Worm (Caenorhabditis elegans): ENCODE data around the gene ife-1.
"Not testable (repeated sequence)": the region's sequence is repeated elsewhere in the genome, so short reads cannot be mapped to it uniquely, and the experiment has no call there.

The ife-1 gene

ce11 chrIII:13296289-13296874, 46.8 kb upstream of the ife-1 start, which contains the start of gene npp-18 (continued):
- TF ChIP-seq let-607 (tag; optimal IDR thresholded peaks at IDR 0.05) (peak in 1 of 2 experiments; percentile 10), ekl-4 (GFP tag; IDR thresholded peaks at IDR 0.05) (peak; percentile 70), snpc-3.4 (tag; optimal IDR thresholded peaks at IDR 0.05) (peak; percentile 1), Y53G8AR.9 (GFP tag; conservative IDR thresholded peaks at IDR 0.05) (peak; percentile 88), ztf-25 (GFP tag; IDR thresholded peaks at IDR 0.05) (peak; percentile 75; the same call in 1 of the 2 replicates), rcor-1 (GFP tag; IDR thresholded peaks at IDR 0.05) (peak; percentile 48), mcd-1 (GFP tag; IDR thresholded peaks at IDR 0.05) (peak; percentile 84), madf-6 (GFP tag; IDR thresholded peaks at IDR 0.05) (peak; percentile 66), snpc-4 (tag; optimal IDR thresholded peaks at IDR 0.05) (peak in 1 of 4 experiments; percentile 8)
- TF ChIP-seq snpc-4 (GFP tag; optimal IDR thresholded peaks at IDR 0.05): not testable (repeated sequence)

DNA sequence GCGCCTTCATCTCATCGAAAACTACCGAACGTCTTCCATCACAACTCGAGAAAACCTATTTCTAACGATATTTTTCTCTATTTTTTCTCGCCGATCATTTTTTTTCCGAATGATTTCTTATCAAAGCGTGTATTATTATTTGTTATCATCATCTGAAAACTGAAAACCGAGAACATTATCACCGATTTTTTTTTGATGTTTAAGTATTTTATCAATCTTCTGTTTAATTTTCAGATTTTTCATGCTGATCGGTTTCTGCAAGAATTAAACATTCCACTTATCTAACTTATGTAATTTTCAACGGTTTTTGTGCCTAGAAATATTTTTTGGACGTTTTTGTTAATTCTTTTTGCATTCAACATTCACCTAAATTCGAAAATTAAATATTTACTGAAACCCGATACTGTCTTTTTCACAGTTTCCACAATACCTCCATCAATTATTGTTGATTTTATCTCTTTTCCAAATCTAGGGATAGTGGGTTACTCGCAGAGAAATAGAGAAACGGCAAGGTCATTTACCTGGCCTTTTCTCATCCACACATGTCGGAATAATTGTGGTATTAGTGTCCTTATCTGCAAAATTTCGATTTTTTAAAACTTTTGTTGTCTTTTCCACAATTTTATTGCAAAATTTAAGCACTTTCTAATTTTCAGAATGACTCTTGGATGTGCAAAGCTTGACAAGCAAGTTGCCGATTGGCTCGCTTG, 44.3 kb upstream of the ife-1 start, which contains the start of gene pgm-2:
TSS of gene pgm-2 (plus strand) at position 657 of the 710 bp plus-strand sequence.
- TF ChIP-seq F55B11.4 (tag; optimal IDR thresholded peaks at IDR 0.05; ENCODE audit: borderline replicate concordance, insufficient read depth) (no peak), F49E8.2 (tag; optimal IDR thresholded peaks at IDR 0.05; ENCODE audit: insufficient read depth) (no peak), akir-1 (GFP tag; optimal IDR thresholded peaks at IDR 0.05) (no peak), F57A8.1 (GFP tag; optimal IDR thresholded peaks at IDR 0.05) (no peak), sdz-38 (tag; optimal IDR thresholded peaks at IDR 0.05) (no peak), K11D2.4 (GFP tag; IDR thresholded peaks at IDR 0.05) (no peak), C17E4.6 (GFP tag; IDR thresholded peaks at IDR 0.05) (no peak), B0035.1 (tag; optimal IDR thresholded peaks at IDR 0.05) (no peak), F37B4.10 (GFP tag; IDR thresholded peaks at IDR 0.05) (no peak), nhr-179 (tag; optimal IDR thresholded peaks at IDR 0.05) (no peak), F39B2.1 (GFP tag; IDR thresholded peaks at IDR 0.05) (no peak), aptf-2 (GFP tag; conservative IDR thresholded peaks at IDR 0.05) (no peak), ama-1 (optimal IDR thresholded peaks at IDR 0.05) (no peak), ama-1 (GFP tag; optimal IDR thresholded peaks at IDR 0.05) (no peak), pha-4 (tag; optimal IDR thresholded peaks at IDR 0.05) (no peak), ceh-79 (tag; optimal IDR thresholded peaks at IDR 0.05) (no peak), ets-4 (GFP tag; optimal IDR thresholded peaks at IDR 0.05) (no peak), Y79H2A.3 (GFP tag; conservative IDR thresholded peaks at IDR 0.05) (no peak), ztf-18 (tag; optimal IDR thresholded peaks at IDR 0.05) (no peak), repo-1 (tag; optimal IDR thresholded peaks at IDR 0.05) (peak; percentile 58), lin-40 (tag; optimal IDR thresholded peaks at IDR 0.05) (no peak), snpc-1.3 (tag; optimal IDR thresholded peaks at IDR 0.05; ENCODE audit: insufficient read depth) (peak; percentile 7), ekl-4 (GFP tag; IDR thresholded peaks at IDR 0.05) (no peak), rcor-1 (GFP tag; IDR thresholded peaks at IDR 0.05) (no peak), cebp-2 (GFP tag; IDR thresholded peaks at IDR 0.05) (no peak), tbp1 (GFP tag; optimal IDR thresholded peaks at IDR 0.05) (no peak), nfyb-1 (GFP tag; IDR thresholded peaks at IDR 0.05) (0 out of 2 replicates have a peak, but pooled peaks have one; percentile 6), lsl-1 (GFP tag; optimal IDR thresholded peaks at IDR 0.05) (no peak), dpff-1 (tag; optimal IDR thresholded peaks at IDR 0.05) (peak; percentile 39), Y53F4B.3 (GFP tag; IDR thresholded peaks at IDR 0.05) (no peak), B0261.1 (tag; optimal IDR thresholded peaks at IDR 0.05) (no peak), hlh-26 (GFP tag; conservative IDR thresholded peaks at IDR 0.05) (no peak), hrde-1 (tag; optimal IDR thresholded peaks at IDR 0.05; ENCODE audit: borderline replicate concordance) (no peak), F57C9.4 (tag; optimal IDR thresholded peaks at IDR 0.05) (no peak), unc-130 (GFP tag; optimal IDR thresholded peaks at IDR 0.05) (no peak), zim-3 (tag; optimal IDR thresholded peaks at IDR 0.05) (no peak), xnd-1 (tag; optimal IDR thresholded peaks at IDR 0.05) (no peak)
